Worm (Caenorhabditis elegans) whole organism, L4 larva: ENCODE results near the gene Y51H4A.6.
A peak's percentile ranks its signal among the peaks of the same experiment; 100 is the strongest.

Experiments used
- D1046.2 ChIP-seq: fragments of 200-800 bp; sonication (Bioruptor generic); IDR thresholded peaks from 2 replicates; pipeline ENCODE4 v1.3.6; 2022; ENCODE audit warnings: missing genetic modification characterization, missing compliant biosample characterization
- F10B5.3 ChIP-seq: sonication (generic microtip); optimal IDR thresholded peaks from 2 replicates; lab custom pipeline; 2016; ENCODE audit warnings: mild to moderate bottlenecking, missing genetic modification characterization, missing compliant biosample characterization
- F26F4.8 ChIP-seq: fragments of 200-800 bp; sonication (Bioruptor generic); conservative IDR thresholded peaks from 2 replicates; pipeline ENCODE4 v1.3.6; 2022; ENCODE audit warnings: missing genetic modification characterization, missing compliant biosample characterization
- F37D6.2 ChIP-seq: sonication (generic microtip); optimal IDR thresholded peaks from 2 replicates; lab custom pipeline; 2016; ENCODE audit warnings: mild to moderate bottlenecking, missing genetic modification characterization, missing compliant biosample characterization
- R02D3.7 ChIP-seq: fragments of 150-350 bp; sonication (generic microtip); optimal IDR thresholded peaks from 3 replicates; lab custom pipeline; 2014; ENCODE audit warnings: missing biosample characterization, missing genetic modification characterization
- Y48G9A.11 ChIP-seq: fragments of 200-800 bp; sonication (Bioruptor generic); IDR thresholded peaks from 2 replicates; pipeline ENCODE4 v1.3.6; 2022; ENCODE audit warnings: missing genetic modification reagents, missing genetic modification characterization, missing compliant biosample characterization
- Y5F2A.4 ChIP-seq: fragments of 200-800 bp; sonication (Bioruptor generic); optimal IDR thresholded peaks from 2 replicates; lab custom pipeline; 2018; ENCODE audit warnings: mild to moderate bottlenecking, missing genetic modification characterization, missing compliant biosample characterization
- ZK337.2 ChIP-seq: fragments of 200-800 bp; sonication (Bioruptor generic); IDR thresholded peaks from 2 replicates; pipeline ENCODE4 v1.3.6; 2022; ENCODE audit warnings: missing genetic modification reagents, missing genetic modification characterization, missing compliant biosample characterization
- ZK546.5 ChIP-seq, 2 experiments: sonication (generic microtip); optimal IDR thresholded peaks; 2 replicates each; lab custom pipeline; 2017; ENCODE audit warnings: missing biosample characterization in 2 of 2, missing genetic modification characterization in 2 of 2
- aly-2 ChIP-seq: sonication (generic microtip); optimal IDR thresholded peaks from 2 replicates; lab custom pipeline; 2018; ENCODE audit warnings: missing biosample characterization, missing genetic modification characterization
- arid-1 ChIP-seq: fragments of 200-800 bp; sonication (Bioruptor generic); conservative IDR thresholded peaks from 2 replicates; pipeline ENCODE4 v1.3.6; 2022; ENCODE audit warnings: missing genetic modification reagents, missing genetic modification characterization, missing compliant biosample characterization
- ceh-28 ChIP-seq: fragments of 150-350 bp; optimal IDR thresholded peaks from 2 replicates; lab custom pipeline; 2014; ENCODE audit warnings: missing biosample characterization, missing genetic modification reagents, missing genetic modification characterization
- ceh-32 ChIP-seq: sonication (generic microtip); optimal IDR thresholded peaks from 2 replicates; lab custom pipeline; 2016; ENCODE audit warnings: mild to moderate bottlenecking, missing genetic modification characterization, missing compliant biosample characterization; ENCODE audit not compliant: poor library complexity
- ceh-44 ChIP-seq: fragments of 200-800 bp; sonication (Bioruptor generic); IDR thresholded peaks from 2 replicates; pipeline ENCODE4 v1.3.6; 2022; ENCODE audit warnings: missing genetic modification reagents, missing genetic modification characterization, missing compliant biosample characterization
- ceh-62 ChIP-seq: sonication (generic microtip); optimal IDR thresholded peaks from 2 replicates; lab custom pipeline; 2017; ENCODE audit warnings: missing biosample characterization, missing genetic modification characterization
- cey-2 ChIP-seq: sonication (generic microtip); optimal IDR thresholded peaks from 3 replicates; lab custom pipeline; 2017; ENCODE audit warnings: missing genetic modification characterization, mild to moderate bottlenecking, missing compliant biosample characterization, antibody characterized with exemption, borderline replicate concordance; ENCODE audit not compliant: insufficient read depth
- daf-12 ChIP-seq: fragments of 150-350 bp; optimal IDR thresholded peaks from 2 replicates; lab custom pipeline; 2014; ENCODE audit warnings: missing biosample characterization, missing genetic modification reagents, missing genetic modification characterization
- dmd-6 ChIP-seq: fragments of 200-800 bp; sonication (Bioruptor generic); IDR thresholded peaks from 2 replicates; pipeline ENCODE4 v1.3.6; 2022; ENCODE audit warnings: missing genetic modification reagents, missing genetic modification characterization, missing compliant biosample characterization
- dmd-8 ChIP-seq: fragments of 200-800 bp; sonication (Bioruptor generic); IDR thresholded peaks from 2 replicates; pipeline ENCODE4 v1.3.6; 2022; ENCODE audit warnings: missing genetic modification characterization, missing compliant biosample characterization
- dmd-9 ChIP-seq: fragments of 200-800 bp; sonication (Bioruptor generic); IDR thresholded peaks from 2 replicates; pipeline ENCODE4 v1.3.6; 2022; ENCODE audit warnings: missing genetic modification reagents, missing genetic modification characterization, missing compliant biosample characterization
- egl-43 ChIP-seq: fragments of 200-800 bp; sonication (Bioruptor generic); IDR thresholded peaks from 2 replicates; pipeline ENCODE4 v1.3.6; 2022; ENCODE audit warnings: missing genetic modification reagents, missing genetic modification characterization, missing compliant biosample characterization
- fos-1 ChIP-seq: fragments of 150-350 bp; optimal IDR thresholded peaks from 2 replicates; lab custom pipeline; 2014; ENCODE audit warnings: missing biosample characterization, missing genetic modification characterization
- gei-8 ChIP-seq: fragments of 200-800 bp; sonication (Bioruptor generic); optimal IDR thresholded peaks from 2 replicates; lab custom pipeline; 2018; ENCODE audit warnings: mild to moderate bottlenecking, missing genetic modification characterization, missing compliant biosample characterization
- hif-1 ChIP-seq, 2 experiments: sonication (generic microtip); optimal IDR thresholded peaks; 2 replicates each; lab custom pipeline; 2016 to 2017; ENCODE audit warnings: missing compliant biosample characterization in 2 of 2, missing genetic modification characterization in 2 of 2, missing genetic modification reagents in 2 of 2, missing genotype in 2 of 2, mild to moderate bottlenecking in 1 of 2
- hlh-30 ChIP-seq: sonication (generic microtip); optimal IDR thresholded peaks from 2 replicates; lab custom pipeline; 2017; ENCODE audit warnings: antibody characterized with exemption, mild to moderate bottlenecking, missing genetic modification characterization, missing compliant biosample characterization; ENCODE audit not compliant: insufficient read depth
- hmg-1.1 ChIP-seq: fragments of 200-800 bp; sonication (Bioruptor generic); IDR thresholded peaks from 2 replicates; pipeline ENCODE4 v1.3.6; 2022; ENCODE audit warnings: missing genetic modification reagents, missing genetic modification characterization, missing compliant biosample characterization
- lim-7 ChIP-seq: fragments of 200-800 bp; sonication (Bioruptor generic); IDR thresholded peaks from 2 replicates; pipeline ENCODE4 v1.3.6; 2022; ENCODE audit warnings: missing genetic modification characterization, missing compliant biosample characterization
- lin-13 ChIP-seq: fragments of 150-350 bp; optimal IDR thresholded peaks from 2 replicates; lab custom pipeline; 2014; ENCODE audit warnings: missing biosample characterization, missing genetic modification reagents, missing genetic modification characterization
- lin-15B ChIP-seq: fragments of 150-350 bp; sonication (generic microtip); optimal IDR thresholded peaks from 3 replicates; lab custom pipeline; 2014; ENCODE audit warnings: missing biosample characterization, missing genetic modification characterization
- lin-29 ChIP-seq: fragments of 200-800 bp; sonication (Bioruptor generic); IDR thresholded peaks from 2 replicates; pipeline ENCODE4 v1.3.6; 2022; ENCODE audit warnings: missing genetic modification reagents, missing genetic modification characterization, missing compliant biosample characterization
- lin-38 ChIP-seq: fragments of 200-800 bp; sonication (Bioruptor generic); IDR thresholded peaks from 2 replicates; pipeline ENCODE4 v1.3.6; 2022; ENCODE audit warnings: missing genetic modification reagents, missing genetic modification characterization, missing compliant biosample characterization
- madf-5 ChIP-seq, 2 experiments: fragments of 200-800 bp; sonication (Bioruptor generic); IDR thresholded peaks; 2 replicates each; pipeline ENCODE4 v1.3.6; 2022; ENCODE audit warnings: missing compliant biosample characterization in 2 of 2, missing genetic modification characterization in 2 of 2
- mdl-1 ChIP-seq, 2 experiments: fragments of 150-350 bp in 1 of 2; sonication (generic microtip) in 1 of 2; optimal IDR thresholded peaks; 2 replicates each; lab custom pipeline; 2014 to 2017; ENCODE audit warnings: missing biosample characterization in 2 of 2, missing genetic modification characterization in 2 of 2
- mdt-29 ChIP-seq: fragments of 200-800 bp; sonication (Bioruptor generic); IDR thresholded peaks from 2 replicates; pipeline ENCODE4 v1.3.6; 2022; ENCODE audit warnings: missing genetic modification reagents, missing genetic modification characterization, missing compliant biosample characterization
- mep-1 ChIP-seq: fragments of 150-350 bp; sonication (generic microtip); optimal IDR thresholded peaks from 3 replicates; lab custom pipeline; 2014; ENCODE audit warnings: missing biosample characterization, missing genetic modification characterization
- mxl-2 ChIP-seq: fragments of 200-800 bp; sonication (Bioruptor generic); conservative IDR thresholded peaks from 2 replicates; pipeline ENCODE4 v1.3.6; 2022; ENCODE audit warnings: missing genetic modification reagents, missing genetic modification characterization, missing compliant biosample characterization
- nhr-11 ChIP-seq: fragments of 150-350 bp; optimal IDR thresholded peaks from 2 replicates; lab custom pipeline; 2014; ENCODE audit warnings: missing biosample characterization, missing genetic modification characterization
- nhr-237 ChIP-seq: sonication (generic microtip); optimal IDR thresholded peaks from 2 replicates; lab custom pipeline; 2017; ENCODE audit warnings: missing biosample characterization, missing genetic modification characterization
- nhr-28 ChIP-seq: fragments of 150-350 bp; optimal IDR thresholded peaks from 2 replicates; lab custom pipeline; 2014; ENCODE audit warnings: missing biosample characterization, missing genetic modification characterization
- nhr-41 ChIP-seq: fragments of 200-800 bp; sonication (Bioruptor generic); IDR thresholded peaks from 2 replicates; pipeline ENCODE4 v1.3.6; 2022; ENCODE audit warnings: missing genetic modification reagents, missing genetic modification characterization, missing compliant biosample characterization
- nhr-42 ChIP-seq: fragments of 200-800 bp; sonication (Bioruptor generic); IDR thresholded peaks from 2 replicates; pipeline ENCODE4 v1.3.6; 2022; ENCODE audit warnings: missing genetic modification characterization, missing compliant biosample characterization
- nhr-6 ChIP-seq: fragments of 150-350 bp; optimal IDR thresholded peaks from 2 replicates; lab custom pipeline; 2014; ENCODE audit warnings: missing biosample characterization, missing genetic modification characterization
- nhr-76 ChIP-seq: fragments of 150-350 bp; optimal IDR thresholded peaks from 2 replicates; lab custom pipeline; 2014; ENCODE audit warnings: missing biosample characterization, missing genetic modification characterization
- php-3 ChIP-seq: fragments of 200-800 bp; sonication (Bioruptor generic); IDR thresholded peaks from 2 replicates; pipeline ENCODE4 v1.3.6; 2022; ENCODE audit warnings: missing genetic modification reagents, missing genetic modification characterization, missing compliant biosample characterization
- saeg-2 ChIP-seq: fragments of 200-800 bp; sonication (Bioruptor generic); IDR thresholded peaks from 2 replicates; pipeline ENCODE4 v1.3.6; 2022; ENCODE audit warnings: missing genetic modification reagents, missing genetic modification characterization, missing compliant biosample characterization
- sdz-12 ChIP-seq: fragments of 200-800 bp; sonication (Bioruptor generic); optimal IDR thresholded peaks from 2 replicates; lab custom pipeline; 2018; ENCODE audit warnings: mild to moderate bottlenecking, missing genetic modification characterization, missing compliant biosample characterization
- spr-1 ChIP-seq: sonication (generic microtip); optimal IDR thresholded peaks from 2 replicates; lab custom pipeline; 2016; ENCODE audit warnings: mild to moderate bottlenecking, missing genetic modification characterization, missing compliant biosample characterization
- unc-130 ChIP-seq: sonication (generic microtip); optimal IDR thresholded peaks from 2 replicates; lab custom pipeline; 2016; ENCODE audit warnings: missing genetic modification reagents, missing genetic modification characterization, missing compliant biosample characterization
- unc-39 ChIP-seq: sonication (generic microtip); optimal IDR thresholded peaks from 2 replicates; lab custom pipeline; 2017; ENCODE audit warnings: missing biosample characterization, missing genetic modification characterization
- vab-7 ChIP-seq: fragments of 200-800 bp; sonication (Bioruptor generic); IDR thresholded peaks from 2 replicates; pipeline ENCODE4 v1.3.6; 2022; ENCODE audit warnings: missing genetic modification reagents, missing genetic modification characterization, missing compliant biosample characterization
- zip-2 ChIP-seq: fragments of 150-350 bp; optimal IDR thresholded peaks from 2 replicates; lab custom pipeline; 2014; ENCODE audit warnings: missing biosample characterization, missing genetic modification characterization

The Y51H4A.6 gene

DNA sequence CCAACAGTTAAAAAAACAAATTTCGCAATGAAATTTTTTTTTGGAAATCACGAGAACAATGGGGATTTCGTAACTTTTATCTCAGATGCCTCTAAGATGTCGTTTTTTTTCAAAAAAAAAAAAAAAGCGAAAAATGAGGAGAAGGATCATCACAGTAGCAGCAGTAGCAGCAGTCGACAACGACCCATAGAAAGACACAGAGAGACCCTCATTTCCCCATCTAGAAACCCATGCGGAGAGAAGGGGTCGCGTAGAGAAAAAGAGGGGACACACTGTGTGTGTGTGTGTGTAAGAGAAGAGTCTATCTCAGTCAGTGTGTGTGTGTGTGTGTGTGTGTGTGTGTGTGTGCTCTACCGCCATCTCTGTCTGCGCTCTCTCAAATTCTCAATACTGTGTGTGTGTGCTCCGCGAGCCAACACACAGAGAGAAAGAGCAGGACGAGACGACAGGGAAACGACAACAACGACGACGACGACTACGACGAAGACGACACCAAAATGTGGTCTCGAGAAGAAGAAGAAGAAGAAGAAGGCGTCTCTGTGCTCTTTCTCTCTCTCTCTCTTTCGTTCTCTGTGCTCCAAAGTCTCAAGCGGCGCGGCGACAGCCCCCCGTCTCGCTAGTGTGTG, 41.9 kb upstream of the Y51H4A.6 start (continued):
- TF ChIP-seq dmd-9 (no peak), zip-2 (no peak), lin-15B (tag; lab: Kevin White, UChicago) (no peak), vab-7 (GFP tag; lab: Robert Waterston, UW) (no peak; the same call in 1 of the 2 replicates), gei-8 (GFP tag; lab: Kevin White, UChicago) (no peak), ceh-28 (tag; lab: Kevin White, UChicago) (peak; percentile 13), dmd-8 (0 out of 2 replicates have a peak, but pooled peaks have one; percentile 41), nhr-237 (tag; lab: Kevin White, UChicago) (no peak), unc-130 (GFP tag; lab: Kevin White, UChicago) (no peak), mxl-2 (GFP tag; lab: Robert Waterston, UW) (no peak), madf-5 (GFP tag; IDR thresholded peaks at IDR 0.05; lab: Robert Waterston, UW) (no peak), nhr-11 (tag; lab: Kevin White, UChicago) (peak; percentile 71), lin-29 (no peak), aly-2 (tag; lab: Kevin White, UChicago) (no peak), nhr-42 (GFP tag; lab: Robert Waterston, UW) (no peak), saeg-2 (GFP tag; lab: Robert Waterston, UW) (no peak), fos-1 (no peak), F26F4.8 (GFP tag; lab: Robert Waterston, UW) (no peak), Y48G9A.11 (no peak), unc-39 (tag; lab: Kevin White, UChicago) (no peak), sdz-12 (no peak), R02D3.7 (no peak), lim-7 (GFP tag; lab: Robert Waterston, UW) (no peak), hmg-1.1 (GFP tag; lab: Robert Waterston, UW) (peak; percentile 90), nhr-6 (tag; lab: Kevin White, UChicago) (peak; percentile 69), ZK337.2 (no peak), nhr-76 (tag; lab: Kevin White, UChicago) (no peak), lin-38 (GFP tag; lab: Robert Waterston, UW) (peak; percentile 48), nhr-28 (peak; percentile 82), mep-1 (tag; lab: Kevin White, UChicago) (peak; percentile 91), ceh-62 (no peak), cey-2 (tag; lab: Kevin White, UChicago) (no peak), Y5F2A.4 (GFP tag; lab: Kevin White, UChicago) (no peak), D1046.2 (GFP tag; lab: Robert Waterston, UW) (no peak), dmd-6 (GFP tag; lab: Robert Waterston, UW) (peak; percentile 52), lin-13 (GFP tag; lab: Kevin White, UChicago) (peak; percentile 85), php-3 (GFP tag; lab: Robert Waterston, UW) (no peak), ceh-44 (no peak), hlh-30 (tag; lab: Kevin White, UChicago) (peak; percentile 75), arid-1 (GFP tag; lab: Robert Waterston, UW) (0 out of 2 replicates have a peak, but pooled peaks have one; percentile 10), nhr-41 (GFP tag; lab: Robert Waterston, UW) (0 out of 2 replicates have a peak, but pooled peaks have one; percentile 30), spr-1 (tag; lab: Kevin White, UChicago) (no peak), ZK546.5 (tag; optimal IDR thresholded peaks at IDR 0.05; lab: Kevin White, UChicago) (no peak), hif-1 (tag; optimal IDR thresholded peaks at IDR 0.05; lab: Kevin White, UChicago) (peak; percentile 14 to 94), F10B5.3 (tag; lab: Kevin White, UChicago) (no peak), egl-43 (GFP tag; lab: Robert Waterston, UW) (peak; percentile 44; the same call in 1 of the 2 replicates), mdt-29 (GFP tag; lab: Robert Waterston, UW) (no peak), mdl-1 (tag; optimal IDR thresholded peaks at IDR 0.05; lab: Kevin White, UChicago) (peak; percentile 3 to 74), ceh-32 (tag; lab: Kevin White, UChicago) (no peak), daf-12 (tag; lab: Kevin White, UChicago) (no peak), F37D6.2 (tag; lab: Kevin White, UChicago) (peak; percentile 74)
